Fruit fly (Drosophila melanogaster) whole organism, wandering third instar larva: ENCODE measurements around the gene Grip75.

Experiments
- Abd-B ChIP-seq: fragments of >200 bp; optimal IDR thresholded peaks from 2 replicates; lab custom pipeline; 2017; ENCODE audit warnings: missing biosample characterization, missing genetic modification characterization
- CG32264 ChIP-seq: fragments of 200-800 bp; sonication (Bioruptor generic); optimal IDR thresholded peaks from 2 replicates; lab custom pipeline; 2016; ENCODE audit warnings: missing biosample characterization, missing genetic modification characterization
- CG9705 ChIP-seq: fragments of 200-800 bp; sonication (Bioruptor generic); optimal IDR thresholded peaks from 2 replicates; lab custom pipeline; 2018; ENCODE audit warnings: missing biosample characterization, mild to moderate bottlenecking, missing genetic modification characterization
- CrebA ChIP-seq: fragments of 200-800 bp; sonication (Bioruptor generic); optimal IDR thresholded peaks from 2 replicates; lab custom pipeline; 2016; ENCODE audit warnings: missing biosample characterization, mild to moderate bottlenecking, missing genetic modification characterization, borderline replicate concordance
- Dfd ChIP-seq: fragments of >200 bp; optimal IDR thresholded peaks from 2 replicates; lab custom pipeline; 2017; ENCODE audit warnings: missing biosample characterization, missing genetic modification characterization
- Dif ChIP-seq: fragments of 200-275, 200-300 bp; sonication (Bioruptor generic); optimal IDR thresholded peaks from 2 replicates; lab custom pipeline; 2018; ENCODE audit warnings: missing biosample characterization, missing genetic modification characterization; ENCODE audit not compliant: partially characterized antibody
- GATAd ChIP-seq: sonication (Bioruptor generic); optimal IDR thresholded peaks from 2 replicates; lab custom pipeline; 2016; ENCODE audit warnings: missing biosample characterization, missing genetic modification characterization
- HLH106 ChIP-seq: fragments of 200-800 bp; optimal IDR thresholded peaks from 3 replicates; lab custom pipeline; 2019; ENCODE audit warnings: missing biosample characterization, mild to moderate bottlenecking, missing genetic modification characterization, moderate library complexity
- Hnf4 ChIP-seq: fragments of 200-800 bp; sonication (Bioruptor generic); optimal IDR thresholded peaks from 2 replicates; lab custom pipeline; 2016; ENCODE audit warnings: missing biosample characterization, mild to moderate bottlenecking, missing genetic modification characterization
- Hr78 ChIP-seq: fragments of >200 bp; optimal IDR thresholded peaks from 2 replicates; lab custom pipeline; 2017; ENCODE audit warnings: missing biosample characterization, missing genetic modification characterization
- Hr83 ChIP-seq: fragments of 200-300 bp; sonication (Bioruptor generic); optimal IDR thresholded peaks from 2 replicates; lab custom pipeline; 2016; ENCODE audit warnings: missing biosample characterization, mild to moderate bottlenecking, missing genetic modification characterization, moderate library complexity; ENCODE audit not compliant: poor library complexity, severe bottlenecking
- Jra ChIP-seq: sonication (Bioruptor generic); optimal IDR thresholded peaks from 2 replicates; lab custom pipeline; 2016; ENCODE audit warnings: missing biosample characterization, missing genetic modification characterization
- Mio ChIP-seq: sonication (Bioruptor generic); optimal IDR thresholded peaks from 2 replicates; lab custom pipeline; 2016; ENCODE audit warnings: missing biosample characterization, missing genetic modification characterization
- Myc ChIP-seq: fragments of >200 bp; optimal IDR thresholded peaks from 2 replicates; lab custom pipeline; 2017
- N ChIP-seq: fragments of >200 bp; optimal IDR thresholded peaks from 2 replicates; lab custom pipeline; 2018; ENCODE audit warnings: missing biosample characterization, missing external identifiers, missing genetic modification characterization
- OdsH ChIP-seq: fragments of 200-800 bp; sonication (Bioruptor generic); optimal IDR thresholded peaks from 2 replicates; lab custom pipeline; 2016; ENCODE audit warnings: missing biosample characterization, mild to moderate bottlenecking, missing genetic modification characterization
- Rel ChIP-seq, 2 experiments: fragments of 200-800 bp; sonication (Bioruptor generic) in 1 of 2; optimal IDR thresholded peaks; 2 replicates in 1 of 2; 3 replicates in 1 of 2; lab custom pipeline; 2016 to 2019; ENCODE audit warnings: mild to moderate bottlenecking in 2 of 2, missing biosample characterization in 2 of 2, missing genetic modification characterization in 2 of 2, moderate library complexity in 1 of 2
- Sp1 ChIP-seq: fragments of 200-800 bp; sonication (Bioruptor generic); optimal IDR thresholded peaks from 3 replicates; lab custom pipeline; 2019; ENCODE audit warnings: missing biosample characterization, mild to moderate bottlenecking, missing genetic modification characterization, moderate library complexity
- Vsx2 ChIP-seq: fragments of 200-300, 225-300 bp; sonication (Bioruptor generic); optimal IDR thresholded peaks from 2 replicates; lab custom pipeline; 2018; ENCODE audit warnings: missing biosample characterization, missing genetic modification characterization; ENCODE audit not compliant: partially characterized antibody
- br ChIP-seq: fragments of 200-800 bp; sonication (Bioruptor generic); optimal IDR thresholded peaks from 2 replicates; lab custom pipeline; 2016; ENCODE audit warnings: missing biosample characterization, missing genetic modification characterization
- brk ChIP-seq: fragments of 200-800 bp; sonication (Bioruptor generic); optimal IDR thresholded peaks from 2 replicates; lab custom pipeline; 2016; ENCODE audit warnings: missing biosample characterization, mild to moderate bottlenecking, missing genetic modification characterization
- dl ChIP-seq, 2 experiments: fragments of 175-275, 200-275 bp in 1 of 2; fragments of 200-275 bp in 1 of 2; sonication (Bioruptor generic); optimal IDR thresholded peaks; lab custom pipeline; 2018; ENCODE audit warnings: mild to moderate bottlenecking in 2 of 2, missing biosample characterization in 2 of 2, missing genetic modification characterization in 2 of 2, moderate library complexity in 2 of 2; ENCODE audit not compliant: partially characterized antibody in 2 of 2, insufficient read depth in 1 of 2
- dmrt93B ChIP-seq: fragments of 200-800 bp; sonication (Bioruptor generic); optimal IDR thresholded peaks from 2 replicates; lab custom pipeline; 2018; ENCODE audit warnings: missing biosample characterization, mild to moderate bottlenecking, missing genetic modification characterization
- dsf ChIP-seq: sonication (Bioruptor generic); optimal IDR thresholded peaks from 2 replicates; lab custom pipeline; 2016; ENCODE audit warnings: missing biosample characterization, missing genetic modification characterization, borderline replicate concordance
- ey ChIP-seq: fragments of 200-800 bp; sonication (Bioruptor generic); optimal IDR thresholded peaks from 2 replicates; lab custom pipeline; 2016; ENCODE audit warnings: missing biosample characterization, missing genetic modification characterization
- foxo ChIP-seq, 2 experiments: fragments of 200-800 bp; sonication (Bioruptor generic); optimal IDR thresholded peaks; 2 replicates in 1 of 2; 3 replicates in 1 of 2; lab custom pipeline; 2016 to 2017; ENCODE audit warnings: missing biosample characterization in 2 of 2, missing genetic modification characterization in 2 of 2
- fru ChIP-seq: fragments of 200-800 bp; sonication (Bioruptor generic); optimal IDR thresholded peaks from 3 replicates; lab custom pipeline; 2016; ENCODE audit warnings: missing biosample characterization, mild to moderate bottlenecking, missing genetic modification characterization
- h ChIP-seq: fragments of 200-800 bp; sonication (Bioruptor generic); optimal IDR thresholded peaks from 3 replicates; lab custom pipeline; 2016; ENCODE audit warnings: missing biosample characterization, mild to moderate bottlenecking, missing genetic modification characterization
- jim ChIP-seq: fragments of 175-275, 200-325 bp; sonication (Bioruptor generic); optimal IDR thresholded peaks from 2 replicates; lab custom pipeline; 2016; ENCODE audit warnings: missing biosample characterization, mild to moderate bottlenecking, missing genetic modification characterization
- lola ChIP-seq: fragments of >200 bp; optimal IDR thresholded peaks from 2 replicates; lab custom pipeline; 2017; ENCODE audit warnings: missing biosample characterization, missing genetic modification characterization
- pan ChIP-seq: fragments of >200 bp; optimal IDR thresholded peaks from 2 replicates; lab custom pipeline; 2017
- psq ChIP-seq: fragments of 200-800 bp; sonication (Bioruptor generic); optimal IDR thresholded peaks from 3 replicates; lab custom pipeline; 2017; ENCODE audit warnings: missing biosample characterization, mild to moderate bottlenecking, missing genetic modification characterization, moderate library complexity
- rgr ChIP-seq: fragments of 200-800 bp; sonication (Bioruptor generic); optimal IDR thresholded peaks from 3 replicates; lab custom pipeline; 2016; ENCODE audit warnings: missing biosample characterization, mild to moderate bottlenecking, missing genetic modification characterization
- sage ChIP-seq: fragments of 200-800 bp; sonication (Bioruptor generic); optimal IDR thresholded peaks from 2 replicates; lab custom pipeline; 2016; ENCODE audit warnings: missing biosample characterization, mild to moderate bottlenecking, missing genetic modification characterization
- sv ChIP-seq: fragments of 200-800 bp; sonication (Bioruptor generic); optimal IDR thresholded peaks from 3 replicates; lab custom pipeline; 2016; ENCODE audit warnings: missing biosample characterization, missing genetic modification characterization
- tai ChIP-seq: sonication (Bioruptor generic); optimal IDR thresholded peaks from 2 replicates; lab custom pipeline; 2016; ENCODE audit warnings: missing biosample characterization, missing genetic modification characterization
- usp ChIP-seq: fragments of >200 bp; optimal IDR thresholded peaks from 2 replicates; lab custom pipeline; 2017; ENCODE audit warnings: missing biosample characterization, missing genetic modification characterization
- woc ChIP-seq: sonication (Bioruptor generic); optimal IDR thresholded peaks from 2 replicates; lab custom pipeline; 2016; ENCODE audit warnings: missing biosample characterization, mild to moderate bottlenecking, missing genetic modification characterization

The Grip75 gene

DNA sequence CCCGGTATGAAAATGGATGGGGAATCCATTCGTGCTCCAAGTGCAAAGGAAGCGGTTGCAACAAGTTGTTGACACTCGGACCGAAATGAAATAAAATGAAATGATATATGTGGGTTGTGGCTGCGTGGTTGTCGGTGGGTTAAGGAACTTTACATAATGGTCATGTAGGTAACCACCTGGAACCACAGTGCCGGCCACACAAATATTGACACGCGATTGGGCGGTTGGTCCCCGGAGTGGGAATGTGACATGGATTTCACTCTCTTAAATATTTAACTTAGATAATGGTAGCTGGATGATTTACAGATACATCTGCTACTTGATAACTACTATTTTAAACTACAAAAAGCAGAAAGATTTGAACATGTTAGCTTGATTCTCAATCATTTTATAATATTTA lies 21.8 kb downstream of the Grip75 start:
- TF ChIP-seq Myc (lab: Kevin White, UChicago) (no peak), Dfd (GFP tag; lab: Kevin White, UChicago) (no peak), CrebA (GFP tag; lab: Kevin White, UChicago) (no peak), sage (GFP tag; lab: Kevin White, UChicago) (no peak), dsf (no peak), h (GFP tag; lab: Kevin White, UChicago) (peak; percentile 43), jim (no peak), ey (GFP tag; lab: Kevin White, UChicago) (no peak), Dif (GFP tag; lab: Kevin White, UChicago) (no peak), Abd-B (no peak), HLH106 (tag; lab: Kevin White, UChicago) (no peak), psq (GFP tag; lab: Kevin White, UChicago) (no peak), CG32264 (no peak), Hr83 (GFP tag; lab: Kevin White, UChicago) (peak; percentile 84), OdsH (no peak), GATAd (GFP tag; lab: Kevin White, UChicago) (no peak), dl (GFP tag; optimal IDR thresholded peaks at IDR 0.05; lab: Kevin White, UChicago; ENCODE audit: insufficient read depth in 1 of 2, partially characterized antibody in 2 of 2) (no peak), fru (GFP tag; lab: Kevin White, UChicago) (no peak), tai (GFP tag; lab: Kevin White, UChicago) (no peak), N (GFP tag; lab: Kevin White, UChicago) (no peak), woc (GFP tag; lab: Kevin White, UChicago) (no peak), dmrt93B (GFP tag; lab: Kevin White, UChicago) (no peak), Hnf4 (GFP tag; lab: Kevin White, UChicago) (no peak), Mio (no peak), Jra (GFP tag; lab: Kevin White, UChicago) (no peak), br (GFP tag; lab: Kevin White, UChicago) (peak; percentile 31), CG9705 (GFP tag; lab: Kevin White, UChicago) (no peak), Hr78 (no peak), Vsx2 (no peak), sv (GFP tag; lab: Kevin White, UChicago) (no peak), Rel (GFP tag; optimal IDR thresholded peaks at IDR 0.05; lab: Kevin White, UChicago) (no peak), Rel (tag; optimal IDR thresholded peaks at IDR 0.05; lab: Kevin White, UChicago) (no peak), brk (GFP tag; lab: Kevin White, UChicago) (no peak), lola (GFP tag; lab: Kevin White, UChicago) (no peak), rgr (GFP tag; lab: Kevin White, UChicago) (peak; percentile 33), pan (lab: Kevin White, UChicago) (no peak), usp (no peak), foxo (GFP tag; optimal IDR thresholded peaks at IDR 0.05; lab: Kevin White, UChicago) (peak in 1 of 2 experiments; percentile 15), Sp1 (GFP tag; lab: Kevin White, UChicago) (peak; percentile 12)
- TF ChIP-seq, all 38 proteins: peak for 6

DNA sequence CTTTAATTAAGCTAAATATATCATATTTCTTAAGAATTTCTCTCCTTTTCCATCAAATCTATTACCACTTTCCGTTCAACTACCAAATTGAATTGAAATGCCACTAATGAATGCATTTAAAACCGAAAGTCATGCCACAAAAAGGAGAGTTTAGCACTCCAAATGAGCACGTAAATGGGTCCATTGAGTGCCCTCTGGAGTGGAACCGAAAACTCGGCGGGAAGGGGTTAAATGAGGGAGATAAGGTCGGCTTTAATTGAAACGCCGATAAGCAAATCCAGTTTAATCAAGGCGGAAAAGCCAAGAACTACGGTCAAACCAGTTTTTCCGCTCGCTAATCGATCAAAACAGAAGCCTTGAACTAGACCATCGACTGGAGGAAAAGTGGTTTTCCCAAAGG lies 22.2 kb downstream of the Grip75 start:
- TF ChIP-seq br (GFP tag; lab: Kevin White, UChicago) (no peak), foxo (GFP tag; optimal IDR thresholded peaks at IDR 0.05; lab: Kevin White, UChicago) (no peak), CG32264 (no peak), jim (no peak), Dif (GFP tag; lab: Kevin White, UChicago) (no peak), rgr (GFP tag; lab: Kevin White, UChicago) (no peak), pan (lab: Kevin White, UChicago) (no peak), HLH106 (tag; lab: Kevin White, UChicago) (no peak), Rel (GFP tag; optimal IDR thresholded peaks at IDR 0.05; lab: Kevin White, UChicago) (no peak), Rel (tag; optimal IDR thresholded peaks at IDR 0.05; lab: Kevin White, UChicago) (no peak)
